Worm (Caenorhabditis elegans) whole organism, L2 larva: Measurements from ENCODE around the gene pan-1.
A peak's percentile ranks its signal among the peaks of the same experiment; 100 is the strongest.

Experiments used
- F13H6.1 ChIP-seq: sonication (generic microtip); optimal IDR thresholded peaks from 2 replicates; lab custom pipeline; 2016; ENCODE audit warnings: missing genetic modification characterization, missing compliant biosample characterization
- R02D3.7 ChIP-seq: fragments of 150-350 bp; optimal IDR thresholded peaks from 2 replicates; lab custom pipeline; 2014; ENCODE audit warnings: missing biosample characterization, missing genetic modification characterization
- Y55F3AM.14 ChIP-seq: fragments of 200-800 bp; sonication (Bioruptor generic); optimal IDR thresholded peaks from 2 replicates; lab custom pipeline; 2018; ENCODE audit warnings: mild to moderate bottlenecking, missing genetic modification characterization, missing compliant biosample characterization
- aly-2 ChIP-seq: fragments of 150-350 bp; optimal IDR thresholded peaks from 2 replicates; lab custom pipeline; 2014; ENCODE audit warnings: missing biosample characterization, missing genetic modification characterization
- ama-1 ChIP-seq: fragments of 150-350 bp; optimal IDR thresholded peaks from 2 replicates; lab custom pipeline; 2018; ENCODE audit warnings: inconsistent platforms
- blmp-1 ChIP-seq: sonication (generic microtip); optimal IDR thresholded peaks from 2 replicates; lab custom pipeline; 2017; ENCODE audit warnings: missing genetic modification characterization, mild to moderate bottlenecking, missing compliant biosample characterization, antibody characterized with exemption, moderate library complexity; ENCODE audit not compliant: insufficient read depth
- ceh-16 ChIP-seq: fragments of 150-350 bp; optimal IDR thresholded peaks from 2 replicates; lab custom pipeline; 2014; ENCODE audit warnings: missing biosample characterization, missing genetic modification characterization
- crh-2 ChIP-seq: sonication (generic microtip); optimal IDR thresholded peaks from 2 replicates; lab custom pipeline; 2017; ENCODE audit warnings: missing biosample characterization, missing genetic modification characterization
- egl-27 ChIP-seq: sonication (generic microtip); optimal IDR thresholded peaks from 3 replicates; lab custom pipeline; 2017; ENCODE audit warnings: missing biosample characterization, missing genetic modification reagents, missing genetic modification characterization
- elt-1 ChIP-seq: fragments of 150-350 bp; optimal IDR thresholded peaks from 2 replicates; lab custom pipeline; 2014; ENCODE audit warnings: missing biosample characterization, missing genetic modification characterization
- elt-3 ChIP-seq: sonication (generic microtip); optimal IDR thresholded peaks from 2 replicates; lab custom pipeline; 2017; ENCODE audit warnings: missing biosample characterization, missing genetic modification characterization
- fos-1 ChIP-seq: fragments of 150-350 bp; optimal IDR thresholded peaks from 2 replicates; lab custom pipeline; 2014; ENCODE audit warnings: missing biosample characterization, missing genetic modification characterization
- gmeb-1 ChIP-seq: fragments of 150-350 bp; optimal IDR thresholded peaks from 2 replicates; lab custom pipeline; 2014; ENCODE audit warnings: missing biosample characterization, missing genetic modification characterization
- lin-11 ChIP-seq: fragments of 150-350 bp; sonication (generic microtip); optimal IDR thresholded peaks from 2 replicates; lab custom pipeline; 2014; ENCODE audit warnings: missing biosample characterization, missing genetic modification characterization, inconsistent platforms, mixed read lengths
- lin-13 ChIP-seq: fragments of 150-350 bp; optimal IDR thresholded peaks from 2 replicates; lab custom pipeline; 2014; ENCODE audit warnings: missing biosample characterization, missing genetic modification reagents, missing genetic modification characterization
- lin-39 ChIP-seq: fragments of 150-350 bp; optimal IDR thresholded peaks from 2 replicates; lab custom pipeline; 2014; ENCODE audit warnings: missing biosample characterization, missing genetic modification reagents, missing genetic modification characterization
- lsy-2 ChIP-seq, 2 experiments: fragments of 150-350 bp in 1 of 2; sonication (generic microtip) in 1 of 2; optimal IDR thresholded peaks; 2 replicates each; lab custom pipeline; 2014 to 2017; ENCODE audit warnings: missing biosample characterization in 2 of 2, missing genetic modification characterization in 2 of 2
- nhr-12 ChIP-seq: fragments of 150-350 bp; optimal IDR thresholded peaks from 2 replicates; lab custom pipeline; 2014; ENCODE audit warnings: missing biosample characterization, missing genetic modification characterization
- nhr-129 ChIP-seq: fragments of 150-350 bp; optimal IDR thresholded peaks from 2 replicates; lab custom pipeline; 2014; ENCODE audit warnings: missing biosample characterization, missing genetic modification characterization
- nhr-21 ChIP-seq: fragments of 150-350 bp; optimal IDR thresholded peaks from 2 replicates; lab custom pipeline; 2014; ENCODE audit warnings: missing biosample characterization, missing genetic modification characterization
- nhr-23 ChIP-seq: fragments of 150-350 bp; optimal IDR thresholded peaks from 2 replicates; lab custom pipeline; 2014; ENCODE audit warnings: missing biosample characterization, missing genetic modification reagents, missing genetic modification characterization
- nhr-25 ChIP-seq: fragments of 150-350 bp; sonication (generic microtip); optimal IDR thresholded peaks from 3 replicates; lab custom pipeline; 2014; ENCODE audit warnings: missing biosample characterization, missing genetic modification characterization
- nhr-6 ChIP-seq: fragments of 150-350 bp; optimal IDR thresholded peaks from 2 replicates; lab custom pipeline; 2014; ENCODE audit warnings: missing biosample characterization, missing genetic modification characterization
- nhr-77 ChIP-seq: fragments of 150-350 bp; optimal IDR thresholded peaks from 2 replicates; lab custom pipeline; 2014; ENCODE audit warnings: missing biosample characterization, missing genetic modification characterization
- peb-1 ChIP-seq: fragments of 150-350 bp; optimal IDR thresholded peaks from 2 replicates; lab custom pipeline; 2014; ENCODE audit warnings: missing biosample characterization, missing genetic modification characterization
- sem-4 ChIP-seq: fragments of 150-350 bp; optimal IDR thresholded peaks from 2 replicates; lab custom pipeline; 2014; ENCODE audit warnings: missing biosample characterization, missing genetic modification reagents, missing genetic modification characterization
- sma-3 ChIP-seq: sonication (generic microtip); optimal IDR thresholded peaks from 2 replicates; lab custom pipeline; 2016; ENCODE audit warnings: missing genetic modification reagents, missing genetic modification characterization, missing compliant biosample characterization
- sma-9 ChIP-seq, 2 experiments: fragments of 150-350 bp in 1 of 2; sonication (generic microtip) in 1 of 2; optimal IDR thresholded peaks; 2 replicates each; lab custom pipeline; 2014 to 2016; ENCODE audit warnings: missing genetic modification characterization in 2 of 2, mild to moderate bottlenecking in 1 of 2, missing biosample characterization in 1 of 2, missing compliant biosample characterization in 1 of 2, missing genetic modification reagents in 1 of 2, moderate library complexity in 1 of 2
- snpc-4 ChIP-seq: fragments of 150-350 bp; optimal IDR thresholded peaks from 2 replicates; lab custom pipeline; 2014; ENCODE audit warnings: missing biosample characterization, missing genetic modification characterization
- unc-39 ChIP-seq: fragments of 150-350 bp; optimal IDR thresholded peaks from 2 replicates; lab custom pipeline; 2014; ENCODE audit warnings: missing biosample characterization, missing genetic modification characterization
- unc-55 ChIP-seq: fragments of 150-350 bp; sonication (generic microtip); optimal IDR thresholded peaks from 3 replicates; lab custom pipeline; 2014; ENCODE audit warnings: missing biosample characterization, missing genetic modification reagents, missing genetic modification characterization
- zag-1 ChIP-seq: fragments of 150-350 bp; optimal IDR thresholded peaks from 2 replicates; lab custom pipeline; 2014; ENCODE audit warnings: missing biosample characterization, missing genetic modification characterization
- ztf-1 ChIP-seq: fragments of 200-800 bp; sonication (Bioruptor generic); conservative IDR thresholded peaks from 2 replicates; pipeline ENCODE4 v1.3.6; 2022; ENCODE audit warnings: missing genetic modification characterization, missing compliant biosample characterization
- ztf-11 ChIP-seq: sonication (generic microtip); optimal IDR thresholded peaks from 2 replicates; lab custom pipeline; 2017; ENCODE audit warnings: missing biosample characterization, missing genetic modification characterization
- ztf-4 ChIP-seq: fragments of 150-350 bp; optimal IDR thresholded peaks from 2 replicates; lab custom pipeline; 2014; ENCODE audit warnings: missing biosample characterization, missing genetic modification characterization

pan-1 gene

DNA sequence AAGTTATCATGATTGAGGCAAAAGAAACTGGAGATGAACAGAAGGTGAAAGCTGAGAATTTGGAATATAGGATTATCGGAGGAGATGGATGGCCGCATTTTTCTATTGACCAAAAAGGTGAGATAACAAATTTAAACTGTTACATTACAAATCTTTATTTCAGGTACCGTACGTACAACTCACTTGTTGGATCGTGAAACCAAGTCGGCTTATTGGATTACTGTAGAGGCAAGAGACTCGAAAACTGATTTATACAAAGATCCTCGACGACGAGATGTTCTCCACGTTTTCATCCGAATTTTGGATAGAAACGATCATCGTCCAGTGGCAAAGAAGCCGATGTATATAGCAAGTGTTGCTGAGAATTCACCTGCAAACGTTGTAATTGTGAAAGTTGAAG, 36.5 kb upstream of the pan-1 start:
- TF ChIP-seq snpc-4 (tag; lab: Kevin White, UChicago) = no peak
- no peak for TF ChIP-seq nhr-21 (tag; lab: Kevin White, UChicago)
- no peak for TF ChIP-seq unc-39 (tag; lab: Kevin White, UChicago)
- no peak for TF ChIP-seq lin-39 (tag; lab: Kevin White, UChicago)
- TF ChIP-seq ztf-4 (tag; lab: Kevin White, UChicago) = no peak
- TF ChIP-seq egl-27 (tag; lab: Kevin White, UChicago) = no peak
- no peak for TF ChIP-seq R02D3.7 (tag; lab: Kevin White, UChicago)
- TF ChIP-seq sma-3 (GFP tag; lab: Kevin White, UChicago) = no peak
- no peak for TF ChIP-seq gmeb-1 (tag; lab: Kevin White, UChicago)
- no peak for TF ChIP-seq elt-3 (tag; lab: Kevin White, UChicago)
- no peak for TF ChIP-seq nhr-77
- TF ChIP-seq nhr-23 (tag; lab: Kevin White, UChicago) = no peak
- TF ChIP-seq ceh-16 (tag; lab: Kevin White, UChicago) = no peak
- TF ChIP-seq fos-1 = no peak
- no peak for TF ChIP-seq elt-1

DNA sequence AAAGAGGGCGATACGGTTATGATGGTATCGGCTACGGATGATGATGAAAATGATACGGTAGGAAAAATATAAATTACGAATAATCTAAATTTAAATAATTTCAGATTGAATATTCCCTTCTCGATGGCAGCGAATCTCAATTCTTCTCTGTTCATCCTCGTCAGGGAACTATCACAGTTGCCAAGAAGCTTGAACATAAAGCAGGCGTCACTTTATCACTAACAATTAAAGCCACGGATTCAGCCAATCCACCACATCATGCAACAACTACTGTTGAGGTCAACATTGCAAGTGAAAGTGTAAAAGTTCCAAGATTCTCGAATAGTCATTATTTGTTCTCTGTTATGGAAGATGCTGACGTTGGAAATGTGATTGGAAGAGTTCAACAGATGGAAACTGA, 31.6 kb upstream of the pan-1 start:
- TF ChIP-seq sem-4 (tag; lab: Kevin White, UChicago) (no peak), aly-2 (tag; lab: Kevin White, UChicago) (no peak), ztf-11 (tag; lab: Kevin White, UChicago) (no peak), gmeb-1 (tag; lab: Kevin White, UChicago) (no peak), nhr-21 (tag; lab: Kevin White, UChicago) (no peak), nhr-77 (no peak), lin-39 (tag; lab: Kevin White, UChicago) (no peak), nhr-6 (no peak), Y55F3AM.14 (GFP tag; lab: Kevin White, UChicago) (no peak), elt-3 (tag; lab: Kevin White, UChicago) (no peak), ama-1 (no peak), peb-1 (tag; lab: Kevin White, UChicago) (no peak)
- TF ChIP-seq, all 48 proteins: peak for 0

DNA sequence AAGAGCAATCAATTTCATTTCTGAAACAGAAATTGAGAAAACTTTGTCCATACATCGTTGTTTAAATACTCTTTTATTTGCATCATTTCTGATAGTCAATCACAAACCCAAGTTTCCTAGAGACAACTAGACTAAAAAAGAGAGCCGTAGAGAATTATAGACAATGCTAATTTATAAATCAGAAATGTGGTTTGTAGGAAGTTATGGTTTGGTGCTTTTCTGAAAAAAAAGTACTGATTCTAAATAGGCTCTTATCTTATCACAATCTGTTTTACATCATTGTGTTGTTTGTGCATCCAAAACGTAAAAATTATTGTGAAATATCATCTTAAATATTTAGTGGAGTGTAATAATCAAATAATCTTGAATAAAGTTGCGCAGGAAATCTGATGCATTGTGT, 21.9 kb upstream of the pan-1 start, which contains the start of gene ugt-62:
Gene ugt-62, minus strand, starts transcription at position 20 of the 400 bp plus-strand sequence.
- TF ChIP-seq nhr-12 (tag; lab: Kevin White, UChicago) (no peak), sma-9 (GFP tag; optimal IDR thresholded peaks at IDR 0.05; lab: Kevin White, UChicago) (peak; percentile 40), sma-9 (tag; optimal IDR thresholded peaks at IDR 0.05; lab: Kevin White, UChicago) (no peak), Y55F3AM.14 (GFP tag; lab: Kevin White, UChicago) (no peak), crh-2 (tag; lab: Kevin White, UChicago) (peak; percentile 58), nhr-129 (tag; lab: Kevin White, UChicago) (peak; percentile 38), fos-1 (peak; percentile 70)
- TF ChIP-seq, all 48 proteins: peak for 4

DNA sequence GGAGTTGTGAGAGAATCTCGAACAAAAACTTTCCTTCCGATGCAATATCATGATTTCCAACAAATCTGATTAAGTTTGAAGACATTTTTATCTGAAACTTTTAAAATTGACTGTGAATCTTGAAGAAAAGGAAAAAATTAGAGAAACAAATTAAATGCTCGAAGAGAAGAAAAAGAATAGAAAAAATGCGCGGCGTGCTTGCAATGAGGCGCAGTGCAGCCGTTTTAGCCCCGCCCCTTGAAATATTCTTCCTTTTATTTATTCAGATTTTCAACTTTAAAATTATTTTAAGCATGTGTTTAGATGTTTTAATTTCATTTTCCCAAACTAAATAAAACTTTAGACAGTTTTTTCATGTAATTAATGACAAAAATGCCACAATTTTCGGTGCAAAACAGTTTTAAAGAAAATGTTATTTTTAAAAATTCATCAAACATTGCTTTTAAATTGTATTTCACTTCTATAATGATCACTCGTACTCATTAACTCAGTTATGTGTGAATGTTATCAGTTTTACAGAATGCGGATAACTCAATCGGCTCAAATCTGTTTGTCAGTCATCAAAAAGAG, 20.1 kb upstream of the pan-1 start, which contains the start of the genes mrps-34 and cisd-3.1:
Gene mrps-34, minus strand, starts transcription at position 91 of the 570 bp plus-strand sequence.
Gene cisd-3.1, plus strand, starts transcription at position 520 of the 570 bp plus-strand sequence.
- no peak for TF ChIP-seq lin-39 (tag; lab: Kevin White, UChicago)
- peak; percentile 41 for TF ChIP-seq unc-55 (GFP tag; lab: Kevin White, UChicago)
- TF ChIP-seq elt-3 (tag; lab: Kevin White, UChicago) = no peak
- TF ChIP-seq nhr-129 (tag; lab: Kevin White, UChicago) = no peak
- TF ChIP-seq nhr-6 = no peak
- TF ChIP-seq nhr-25 = no peak
- TF ChIP-seq crh-2 (tag; lab: Kevin White, UChicago) = peak; percentile 4
- TF ChIP-seq lin-11 (tag; lab: Kevin White, UChicago) = no peak
- no peak for TF ChIP-seq sma-9 (GFP tag; optimal IDR thresholded peaks at IDR 0.05; lab: Kevin White, UChicago)
- TF ChIP-seq sma-9 (tag; optimal IDR thresholded peaks at IDR 0.05; lab: Kevin White, UChicago) = no peak
- TF ChIP-seq nhr-12 (tag; lab: Kevin White, UChicago) = no peak
- no peak for TF ChIP-seq ztf-4 (tag; lab: Kevin White, UChicago)
- TF ChIP-seq lin-13 (GFP tag; lab: Kevin White, UChicago) = no peak
- TF ChIP-seq nhr-21 (tag; lab: Kevin White, UChicago) = no peak
- no peak for TF ChIP-seq nhr-77
- no peak for TF ChIP-seq ceh-16 (tag; lab: Kevin White, UChicago)
- TF ChIP-seq gmeb-1 (tag; lab: Kevin White, UChicago) = peak; percentile 42
- no peak for TF ChIP-seq blmp-1 (tag; lab: Kevin White, UChicago)
- TF ChIP-seq F13H6.1 (tag; lab: Kevin White, UChicago) = peak; percentile 4
- peak in 1 of 2 experiments; percentile 18 for TF ChIP-seq lsy-2 (tag; optimal IDR thresholded peaks at IDR 0.05; lab: Kevin White, UChicago)
- TF ChIP-seq egl-27 (tag; lab: Kevin White, UChicago) = no peak
- no peak for TF ChIP-seq ztf-1 (GFP tag; lab: Robert Waterston, UW)
- no peak for TF ChIP-seq aly-2 (tag; lab: Kevin White, UChicago)
- no peak for TF ChIP-seq zag-1 (tag; lab: Kevin White, UChicago)
